Worm (Caenorhabditis elegans) whole organism, L3 larva: Measurements from ENCODE around the gene bgnt-1.5.

Source experiments
- ZK546.5 ChIP-seq: sonication (generic microtip); optimal IDR thresholded peaks from 2 replicates; lab custom pipeline; 2017; ENCODE audit warnings: missing biosample characterization, missing genetic modification characterization
- aly-2 ChIP-seq: fragments of 150-350 bp; optimal IDR thresholded peaks from 2 replicates; lab custom pipeline; 2014; ENCODE audit warnings: missing biosample characterization, missing genetic modification characterization
- ceh-16 ChIP-seq: sonication (generic microtip); optimal IDR thresholded peaks from 2 replicates; lab custom pipeline; 2017; ENCODE audit warnings: missing biosample characterization, missing genetic modification characterization
- ceh-28 ChIP-seq: fragments of 150-350 bp; optimal IDR thresholded peaks from 2 replicates; lab custom pipeline; 2014; ENCODE audit warnings: missing biosample characterization, missing genetic modification reagents, missing genetic modification characterization
- ceh-82 ChIP-seq: fragments of 150-350 bp; optimal IDR thresholded peaks from 2 replicates; lab custom pipeline; 2014; ENCODE audit warnings: missing biosample characterization, missing genetic modification characterization
- ceh-9 ChIP-seq: sonication (generic microtip); optimal IDR thresholded peaks from 2 replicates; lab custom pipeline; 2018; ENCODE audit warnings: missing biosample characterization, missing genetic modification characterization
- daf-12 ChIP-seq: fragments of 150-350 bp; optimal IDR thresholded peaks from 2 replicates; lab custom pipeline; 2014; ENCODE audit warnings: missing biosample characterization, missing genetic modification reagents, missing genetic modification characterization
- egl-27 ChIP-seq: sonication (generic microtip); optimal IDR thresholded peaks from 4 replicates; lab custom pipeline; 2017; ENCODE audit warnings: missing biosample characterization, missing genetic modification reagents, missing genetic modification characterization
- egl-5 ChIP-seq: fragments of 150-350 bp; optimal IDR thresholded peaks from 2 replicates; lab custom pipeline; 2017; ENCODE audit warnings: missing biosample characterization, missing genetic modification reagents, missing genetic modification characterization, inconsistent platforms
- elt-2 ChIP-seq: sonication (generic microtip); optimal IDR thresholded peaks from 2 replicates; lab custom pipeline; 2016; ENCODE audit warnings: missing genetic modification reagents, mild to moderate bottlenecking, missing genetic modification characterization, missing compliant biosample characterization
- elt-3 ChIP-seq, 3 experiments: fragments of 150-350 bp in 1 of 3; sonication (generic microtip) in 2 of 3; optimal IDR thresholded peaks; 2 replicates in 2 of 3; 4 replicates in 1 of 3; lab custom pipeline; 2014 to 2017; ENCODE audit warnings: missing biosample characterization in 3 of 3, missing genetic modification characterization in 3 of 3
- eor-1 ChIP-seq, 2 experiments: fragments of 150-350 bp; optimal IDR thresholded peaks; 2 replicates each; lab custom pipeline; 2014 to 2018; ENCODE audit warnings: missing biosample characterization in 2 of 2, missing genetic modification characterization in 2 of 2
- fkh-10 ChIP-seq: sonication (generic microtip); optimal IDR thresholded peaks from 2 replicates; lab custom pipeline; 2017; ENCODE audit warnings: missing biosample characterization, missing genetic modification reagents, missing genetic modification characterization
- fkh-2 ChIP-seq: fragments of 150-350 bp; optimal IDR thresholded peaks from 2 replicates; lab custom pipeline; 2014; ENCODE audit warnings: missing biosample characterization, missing genetic modification reagents, missing genetic modification characterization
- hmg-11 ChIP-seq: sonication (generic microtip); optimal IDR thresholded peaks from 2 replicates; lab custom pipeline; 2016; ENCODE audit warnings: missing genetic modification characterization, missing compliant biosample characterization
- jun-1 ChIP-seq: fragments of 150-350 bp; optimal IDR thresholded peaks from 2 replicates; lab custom pipeline; 2014; ENCODE audit warnings: missing biosample characterization, missing genetic modification reagents, missing genetic modification characterization
- lin-15B ChIP-seq: fragments of 150-350 bp; optimal IDR thresholded peaks from 2 replicates; lab custom pipeline; 2014; ENCODE audit warnings: missing biosample characterization, missing genetic modification characterization
- lin-39 ChIP-seq: fragments of 150-350 bp; optimal IDR thresholded peaks from 2 replicates; lab custom pipeline; 2018; ENCODE audit warnings: missing biosample characterization, missing genetic modification reagents, missing genetic modification characterization
- lsy-12 ChIP-seq: sonication (generic microtip); optimal IDR thresholded peaks from 2 replicates; lab custom pipeline; 2016; ENCODE audit warnings: mild to moderate bottlenecking, missing genetic modification characterization, missing compliant biosample characterization
- mml-1 ChIP-seq: fragments of 150-350 bp; sonication (generic microtip); optimal IDR thresholded peaks from 3 replicates; lab custom pipeline; 2014; ENCODE audit warnings: missing biosample characterization, missing genetic modification characterization
- nfya-1 ChIP-seq: sonication (generic microtip); optimal IDR thresholded peaks from 2 replicates; lab custom pipeline; 2017; ENCODE audit warnings: missing genetic modification characterization, mild to moderate bottlenecking, missing compliant biosample characterization, antibody characterized with exemption, moderate library complexity; ENCODE audit not compliant: insufficient read depth
- nhr-11 ChIP-seq: fragments of 150-350 bp; optimal IDR thresholded peaks from 2 replicates; lab custom pipeline; 2014; ENCODE audit warnings: missing biosample characterization, missing genetic modification characterization
- nhr-12 ChIP-seq: fragments of 150-350 bp; optimal IDR thresholded peaks from 2 replicates; lab custom pipeline; 2014; ENCODE audit warnings: missing biosample characterization, missing genetic modification characterization
- nhr-23 ChIP-seq: fragments of 150-350 bp; optimal IDR thresholded peaks from 2 replicates; lab custom pipeline; 2014; ENCODE audit warnings: missing biosample characterization, missing genetic modification reagents, missing genetic modification characterization
- nhr-237 ChIP-seq: fragments of 150-350 bp; optimal IDR thresholded peaks from 2 replicates; lab custom pipeline; 2014; ENCODE audit warnings: missing biosample characterization, missing genetic modification characterization
- nhr-43 ChIP-seq: sonication (generic microtip); optimal IDR thresholded peaks from 2 replicates; lab custom pipeline; 2016; ENCODE audit warnings: mild to moderate bottlenecking, missing genetic modification characterization, missing compliant biosample characterization; ENCODE audit not compliant: poor library complexity, severe bottlenecking
- nhr-67 ChIP-seq: fragments of 150-350 bp; optimal IDR thresholded peaks from 2 replicates; lab custom pipeline; 2014; ENCODE audit warnings: missing biosample characterization, missing genetic modification characterization
- nhr-77 ChIP-seq: fragments of 150-350 bp; optimal IDR thresholded peaks from 2 replicates; lab custom pipeline; 2014; ENCODE audit warnings: missing biosample characterization, missing genetic modification characterization
- pha-4 ChIP-seq: fragments of 150-350 bp; optimal IDR thresholded peaks from 2 replicates; lab custom pipeline; 2014; ENCODE audit warnings: missing biosample characterization, missing genetic modification reagents, missing genetic modification characterization
- pqm-1 ChIP-seq: fragments of 150-350 bp; optimal IDR thresholded peaks from 2 replicates; lab custom pipeline; 2017; ENCODE audit warnings: missing biosample characterization, missing genetic modification characterization, inconsistent platforms
- sea-2 ChIP-seq: fragments of 150-350 bp; sonication (generic microtip); optimal IDR thresholded peaks from 4 replicates; lab custom pipeline; 2014; ENCODE audit warnings: missing biosample characterization, missing genetic modification reagents, missing genetic modification characterization
- skn-1 ChIP-seq: fragments of 150-350 bp; optimal IDR thresholded peaks from 2 replicates; lab custom pipeline; 2014; ENCODE audit warnings: missing biosample characterization, missing genetic modification characterization
- snpc-4 ChIP-seq: fragments of 150-350 bp; optimal IDR thresholded peaks from 2 replicates; lab custom pipeline; 2014; ENCODE audit warnings: missing biosample characterization, missing genetic modification characterization
- tbx-2 ChIP-seq: sonication (generic microtip); optimal IDR thresholded peaks from 2 replicates; lab custom pipeline; 2016; ENCODE audit warnings: mild to moderate bottlenecking, missing genetic modification characterization, missing compliant biosample characterization
- unc-39 ChIP-seq: sonication (generic microtip); optimal IDR thresholded peaks from 4 replicates; lab custom pipeline; 2017; ENCODE audit warnings: missing biosample characterization, missing genetic modification characterization
- unc-62 ChIP-seq: fragments of 150-350 bp; sonication (generic microtip); optimal IDR thresholded peaks from 4 replicates; lab custom pipeline; 2014; ENCODE audit warnings: missing biosample characterization, missing genetic modification reagents, missing genetic modification characterization
- zag-1 ChIP-seq: fragments of 150-350 bp; optimal IDR thresholded peaks from 2 replicates; lab custom pipeline; 2014; ENCODE audit warnings: missing biosample characterization, missing genetic modification characterization

bgnt-1.5 gene

ce11 chrX:13232259-13232658, at the start of gene bgnt-1.5:
TSS of gene bgnt-1.5 (minus strand) at chrX:13232359.
- TF ChIP-seq lin-15B (tag; lab: Kevin White, UChicago) (no peak), mml-1 (tag; lab: Kevin White, UChicago) (no peak), daf-12 (no peak), egl-27 (tag; lab: Kevin White, UChicago) (no peak), ceh-28 (tag; lab: Kevin White, UChicago) (no peak), nhr-67 (no peak), nhr-43 (tag; lab: Kevin White, UChicago) (no peak), nhr-11 (tag; lab: Kevin White, UChicago) (no peak), nhr-77 (tag; lab: Kevin White, UChicago) (no peak), unc-39 (tag; lab: Kevin White, UChicago) (no peak), zag-1 (tag; lab: Kevin White, UChicago) (no peak), elt-3 (tag; optimal IDR thresholded peaks at IDR 0.05; lab: Kevin White, UChicago) (no peak), jun-1 (tag; lab: Kevin White, UChicago) (no peak)

- TF ChIP-seq nhr-77 (tag; lab: Kevin White, UChicago) = no peak
- TF ChIP-seq egl-5 (tag; lab: Kevin White, UChicago) = no peak
- no peak for TF ChIP-seq elt-3 (tag; optimal IDR thresholded peaks at IDR 0.05; lab: Kevin White, UChicago)
- no peak for TF ChIP-seq skn-1 (tag; lab: Kevin White, UChicago)
- TF ChIP-seq pha-4 (tag; lab: Kevin White, UChicago) = no peak
- no peak for TF ChIP-seq fkh-2 (tag; lab: Kevin White, UChicago)
- no peak for TF ChIP-seq sea-2
- TF ChIP-seq ceh-16 (tag; lab: Kevin White, UChicago) = no peak
- no peak for TF ChIP-seq eor-1 (tag; optimal IDR thresholded peaks at IDR 0.05; lab: Kevin White, UChicago)
- no peak for TF ChIP-seq nfya-1 (tag; lab: Kevin White, UChicago)
These were observed 46.7 kb upstream of the bgnt-1.5 start, which contains the start of gene phf-33 for ce11 chrX:13278876-13279275. TSS of gene phf-33 (minus strand) at chrX:13278976.

DNA sequence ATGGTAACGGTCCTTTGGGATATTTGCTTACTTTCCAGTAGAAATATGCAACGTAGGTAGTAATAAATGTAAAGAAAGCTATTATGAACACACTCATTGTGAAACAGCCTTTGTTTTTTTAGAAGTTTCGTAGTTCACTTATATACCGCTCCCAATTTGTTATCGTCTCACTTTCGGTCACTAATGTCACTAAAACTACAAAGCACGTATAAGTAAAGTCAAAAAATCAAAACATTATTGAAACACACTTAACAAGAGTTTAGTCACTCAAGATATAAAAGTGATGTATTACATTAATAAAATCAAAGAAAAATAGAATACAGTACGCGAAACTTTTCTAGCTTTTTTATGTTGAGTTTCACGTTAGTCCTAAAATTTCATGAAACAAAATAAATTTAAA, 41.9 kb upstream of the bgnt-1.5 start, which contains the start of gene cyp-14A3:
Gene cyp-14A3 (minus strand): TSS at position 101 of the 400 bp plus-strand sequence.
- TF ChIP-seq nhr-67 (no peak), ceh-28 (tag; lab: Kevin White, UChicago) (no peak), fkh-10 (GFP tag; lab: Kevin White, UChicago) (no peak), unc-62 (no peak), ceh-82 (tag; lab: Kevin White, UChicago) (no peak), nhr-43 (tag; lab: Kevin White, UChicago) (no peak)
- TF ChIP-seq, all 47 proteins: peak for 0

DNA sequence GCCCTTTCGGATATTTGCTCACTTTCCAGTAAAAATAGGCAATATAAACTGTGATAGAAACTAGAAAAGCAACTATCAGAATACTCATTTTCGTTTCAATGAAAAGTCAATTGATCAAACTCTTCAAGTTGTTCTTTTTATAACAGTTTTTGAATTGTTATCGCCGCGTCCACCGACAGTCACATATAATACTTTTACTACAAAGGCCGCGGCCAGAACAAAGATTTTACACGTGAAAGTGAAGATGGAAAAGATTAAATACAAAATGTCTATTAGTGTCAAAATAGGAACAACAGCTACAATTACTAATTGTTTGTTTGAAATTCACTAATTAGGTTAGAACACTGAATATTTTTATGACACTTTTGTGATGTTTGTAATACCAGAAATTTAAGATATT, 37.4 kb upstream of the bgnt-1.5 start, which contains the start of gene cyp-14A2:
Gene cyp-14A2 (minus strand): TSS at position 101 of the 400 bp plus-strand sequence.
- TF ChIP-seq lin-15B (tag; lab: Kevin White, UChicago) = no peak
- TF ChIP-seq nhr-67 = no peak
- no peak for TF ChIP-seq snpc-4 (tag; lab: Kevin White, UChicago)
- no peak for TF ChIP-seq nhr-23 (tag; lab: Kevin White, UChicago)
- no peak for TF ChIP-seq elt-3 (tag; optimal IDR thresholded peaks at IDR 0.05; lab: Kevin White, UChicago)
- TF ChIP-seq zag-1 (tag; lab: Kevin White, UChicago) = no peak
- no peak for TF ChIP-seq ceh-28 (tag; lab: Kevin White, UChicago)
- no peak for TF ChIP-seq nhr-237 (tag; lab: Kevin White, UChicago)
- no peak for TF ChIP-seq mml-1 (tag; lab: Kevin White, UChicago)
- no peak for TF ChIP-seq pqm-1 (tag; lab: Kevin White, UChicago)

ce11 chrX:13267230-13267629, 35.1 kb upstream of the bgnt-1.5 start, which contains the start of gene cyp-14A1:
TSS of gene cyp-14A1 (minus strand) at chrX:13267355.
- TF ChIP-seq nhr-23 (tag; lab: Kevin White, UChicago) = peak; percentile 26
- no peak for TF ChIP-seq mml-1 (tag; lab: Kevin White, UChicago)
- TF ChIP-seq ceh-9 (tag; lab: Kevin White, UChicago) = no peak
- TF ChIP-seq elt-2 (tag; lab: Kevin White, UChicago) = no peak

DNA sequence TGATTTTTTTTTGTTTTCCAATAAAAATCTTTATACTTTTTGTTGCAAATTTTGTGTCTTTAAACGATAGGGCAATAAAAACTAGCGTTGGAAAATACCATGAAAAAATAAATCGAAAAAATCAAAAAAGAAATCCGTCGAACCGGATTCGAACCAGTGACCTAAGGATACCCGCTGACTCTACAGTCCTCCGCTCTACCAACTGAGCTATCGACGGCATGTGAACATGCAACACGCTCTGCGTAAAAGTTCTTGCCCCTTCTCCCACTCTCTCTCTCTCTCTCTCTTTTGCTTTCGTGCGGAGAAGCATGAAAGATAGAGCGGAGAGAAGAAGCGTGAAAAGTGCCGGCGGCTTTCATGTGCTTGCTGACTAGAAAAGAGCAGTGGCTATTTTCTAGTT, 32.4 kb upstream of the bgnt-1.5 start:
- TF ChIP-seq jun-1 (tag; lab: Kevin White, UChicago) (peak; percentile 55), skn-1 (tag; lab: Kevin White, UChicago) (peak; percentile 17), ceh-82 (tag; lab: Kevin White, UChicago) (peak; percentile 34), lin-39 (peak; percentile 36), nhr-43 (tag; lab: Kevin White, UChicago) (peak; percentile 48), unc-62 (peak; percentile 2), nhr-12 (tag; lab: Kevin White, UChicago) (no peak), hmg-11 (peak; percentile 84), mml-1 (tag; lab: Kevin White, UChicago) (no peak), ZK546.5 (tag; lab: Kevin White, UChicago) (no peak), daf-12 (no peak), aly-2 (no peak), tbx-2 (tag; lab: Kevin White, UChicago) (peak; percentile 52), lsy-12 (tag; lab: Kevin White, UChicago) (peak; percentile 55), nhr-23 (tag; lab: Kevin White, UChicago) (peak; percentile 19), pha-4 (tag; lab: Kevin White, UChicago) (peak; percentile 57), ceh-16 (tag; lab: Kevin White, UChicago) (no peak), elt-2 (tag; lab: Kevin White, UChicago) (peak; percentile 49), fkh-10 (GFP tag; lab: Kevin White, UChicago) (peak; percentile 23)
